Fruit fly (Drosophila melanogaster) whole organism, embryonic: ENCODE measurements around the gene Tsen34.

Experiments
- Adf1 ChIP-seq: fragments of 200-800 bp; sonication (Bioruptor generic); IDR thresholded peaks from 2 replicates; pipeline ENCODE4 v1.3.6; 2022; ENCODE audit warnings: missing biosample characterization, missing genetic modification characterization
- BEAF-32 ChIP-seq: fragments of 200-800 bp; sonication (Bioruptor generic); optimal IDR thresholded peaks from 3 replicates; lab custom pipeline; 2017; ENCODE audit warnings: missing biosample characterization, missing genetic modification characterization, mild to moderate bottlenecking, moderate library complexity, missing genetic modification reagents
- BtbVII ChIP-seq: fragments of 200-800 bp; sonication (Bioruptor generic); optimal IDR thresholded peaks from 3 replicates; lab custom pipeline; 2017; ENCODE audit warnings: missing biosample characterization, mild to moderate bottlenecking, missing genetic modification characterization
- CG11247 ChIP-seq: fragments of 200-800 bp; sonication (Bioruptor generic); IDR thresholded peaks from 2 replicates; pipeline ENCODE4 v1.3.6; 2022; ENCODE audit warnings: missing biosample characterization, missing genetic modification characterization
- CG12071 ChIP-seq: fragments of 200-800 bp; sonication (Bioruptor generic); optimal IDR thresholded peaks from 3 replicates; lab custom pipeline; 2018; ENCODE audit warnings: missing biosample characterization, mild to moderate bottlenecking, missing genetic modification characterization
- CG13287 ChIP-seq: fragments of 200-800 bp; sonication (Bioruptor generic); IDR thresholded peaks from 2 replicates; pipeline ENCODE4 v1.3.6; 2022; ENCODE audit warnings: missing biosample characterization, missing genetic modification characterization; ENCODE audit not compliant: partially characterized antibody
- CG13775 ChIP-seq: fragments of 200-800 bp; sonication (Bioruptor generic); optimal IDR thresholded peaks from 3 replicates; lab custom pipeline; 2017; ENCODE audit warnings: missing biosample characterization, mild to moderate bottlenecking, missing genetic modification characterization
- CG15479 ChIP-seq: fragments of 200-800 bp; sonication (Bioruptor generic); optimal IDR thresholded peaks from 3 replicates; lab custom pipeline; 2019; ENCODE audit warnings: missing biosample characterization, mild to moderate bottlenecking, missing genetic modification characterization, moderate library complexity
- CG1792 ChIP-seq: fragments of 200-800 bp; sonication (Bioruptor generic); optimal IDR thresholded peaks from 2 replicates; lab custom pipeline; 2016; ENCODE audit warnings: missing biosample characterization, missing genetic modification characterization
- CG2129 ChIP-seq: fragments of 200-800 bp; sonication (Bioruptor generic); IDR thresholded peaks from 2 replicates; pipeline ENCODE4 v1.3.6; 2022; ENCODE audit warnings: missing biosample characterization, missing genetic modification characterization; ENCODE audit not compliant: partially characterized antibody
- CG3065 ChIP-seq: fragments of 200-800 bp; sonication (Bioruptor generic); optimal IDR thresholded peaks from 2 replicates; lab custom pipeline; 2016; ENCODE audit warnings: missing biosample characterization, missing genetic modification characterization
- CG4360 ChIP-seq: fragments of 200-800 bp; sonication (Bioruptor generic); IDR thresholded peaks from 2 replicates; pipeline ENCODE4 v1.3.6; 2022; ENCODE audit warnings: missing biosample characterization, missing genetic modification characterization
- CG8478 ChIP-seq: fragments of >200 bp; optimal IDR thresholded peaks from 2 replicates; lab custom pipeline; 2018
- CkIIα-i1 ChIP-seq: fragments of 200-800 bp; sonication (Bioruptor generic); IDR thresholded peaks from 2 replicates; pipeline ENCODE4 v1.3.6; 2022; ENCODE audit warnings: missing biosample characterization, missing genetic modification characterization
- CrebB ChIP-seq: fragments of 200-800 bp; sonication (Bioruptor generic); optimal IDR thresholded peaks from 3 replicates; lab custom pipeline; 2018; ENCODE audit warnings: missing biosample characterization, mild to moderate bottlenecking, missing genetic modification characterization
- Dad ChIP-seq: fragments of 200-800 bp; sonication (Bioruptor generic); optimal IDR thresholded peaks from 3 replicates; lab custom pipeline; 2016; ENCODE audit warnings: missing biosample characterization, missing genetic modification characterization
- Dbx ChIP-seq: fragments of 200-800 bp; sonication (Bioruptor generic); IDR thresholded peaks from 3 replicates; pipeline ENCODE4 v1.3.6; 2022; ENCODE audit warnings: missing biosample characterization, missing genetic modification characterization
- Dek ChIP-seq: fragments of 200-800 bp; sonication (Bioruptor generic); optimal IDR thresholded peaks from 3 replicates; lab custom pipeline; 2019; ENCODE audit warnings: missing biosample characterization, mild to moderate bottlenecking, missing genetic modification characterization, moderate library complexity
- Fer2 ChIP-seq: fragments of 200-800 bp; sonication (Bioruptor generic); optimal IDR thresholded peaks from 2 replicates; lab custom pipeline; 2018; ENCODE audit warnings: missing biosample characterization, mild to moderate bottlenecking, missing genetic modification characterization, moderate library complexity
- Hr78 ChIP-seq, 2 experiments: fragments of 200-800 bp in 1 of 2; fragments of >200 bp in 1 of 2; sonication (Bioruptor generic) in 1 of 2; optimal IDR thresholded peaks; 2 replicates each; lab custom pipeline; 2017 to 2019; ENCODE audit warnings: missing biosample characterization in 2 of 2, missing genetic modification characterization in 2 of 2, mild to moderate bottlenecking in 1 of 2, moderate library complexity in 1 of 2
- MTF-1 ChIP-seq: fragments of 200-800 bp; sonication (Bioruptor generic); optimal IDR thresholded peaks from 2 replicates; lab custom pipeline; 2018; ENCODE audit warnings: missing biosample characterization, mild to moderate bottlenecking, missing genetic modification characterization, borderline replicate concordance
- Mes4 ChIP-seq: fragments of 200-800 bp; sonication (Bioruptor generic); optimal IDR thresholded peaks from 2 replicates; lab custom pipeline; 2016; ENCODE audit warnings: missing biosample characterization, missing genetic modification characterization
- Myb ChIP-seq: fragments of 200-800 bp; sonication (Bioruptor generic); optimal IDR thresholded peaks from 2 replicates; lab custom pipeline; 2016; ENCODE audit warnings: missing biosample characterization, missing genetic modification characterization
- Neu2 ChIP-seq: fragments of 200-800 bp; sonication (Bioruptor generic); optimal IDR thresholded peaks from 3 replicates; lab custom pipeline; 2016; ENCODE audit warnings: missing biosample characterization, missing genetic modification characterization, borderline replicate concordance
- NfI ChIP-seq: fragments of 200-800 bp; sonication (Bioruptor generic); optimal IDR thresholded peaks from 3 replicates; lab custom pipeline; 2018; ENCODE audit warnings: missing biosample characterization, mild to moderate bottlenecking, missing genetic modification characterization, moderate library complexity
- Pdp1 ChIP-seq, 2 experiments: fragments of 200-800 bp; sonication (Bioruptor generic); optimal IDR thresholded peaks; 3 replicates each; lab custom pipeline; 2016; ENCODE audit warnings: missing biosample characterization in 2 of 2, missing genetic modification characterization in 2 of 2, mild to moderate bottlenecking in 1 of 2, moderate library complexity in 1 of 2
- Sox102F ChIP-seq: fragments of 200-800 bp; sonication (Bioruptor generic); optimal IDR thresholded peaks from 2 replicates; lab custom pipeline; 2018; ENCODE audit warnings: missing biosample characterization, mild to moderate bottlenecking, missing genetic modification characterization, moderate library complexity
- TFAM ChIP-seq: fragments of 200-800 bp; sonication (Bioruptor generic); optimal IDR thresholded peaks from 2 replicates; lab custom pipeline; 2017; ENCODE audit warnings: missing biosample characterization, missing genetic modification characterization, inconsistent platforms
- Taf1 ChIP-seq: fragments of 200-800 bp; sonication (Bioruptor generic); IDR thresholded peaks from 2 replicates; pipeline ENCODE4 v1.3.6; 2022; ENCODE audit warnings: missing biosample characterization, missing genetic modification characterization
- Trl ChIP-seq, 3 experiments: fragments of >200 bp in 2 of 3; fragments of 200-800 bp in 1 of 3; sonication (Bioruptor generic) in 1 of 3; optimal IDR thresholded peaks; 2 replicates in 1 of 3; 3 replicates in 2 of 3; lab custom pipeline; 2016 to 2017; ENCODE audit warnings: missing biosample characterization in 1 of 3, missing genetic modification characterization in 1 of 3
- Xrp1 ChIP-seq: fragments of 200-800 bp; sonication (Bioruptor generic); IDR thresholded peaks from 2 replicates; pipeline ENCODE4 v1.3.6; 2022; ENCODE audit warnings: missing biosample characterization, missing genetic modification characterization
- al ChIP-seq: fragments of 200-800 bp; sonication (Bioruptor generic); IDR thresholded peaks from 2 replicates; pipeline ENCODE4 v1.3.6; 2022; ENCODE audit warnings: missing biosample characterization, missing genetic modification characterization
- bcd ChIP-seq: fragments of 200-800 bp; sonication (Bioruptor generic); optimal IDR thresholded peaks from 2 replicates; lab custom pipeline; 2017; ENCODE audit warnings: missing biosample characterization, mild to moderate bottlenecking, missing genetic modification characterization
- crc ChIP-seq: fragments of 200-800 bp; sonication (Bioruptor generic); optimal IDR thresholded peaks from 2 replicates; lab custom pipeline; 2016; ENCODE audit warnings: missing biosample characterization, missing genetic modification characterization
- dpn ChIP-seq, 2 experiments: fragments of 200-800 bp; sonication (Bioruptor generic); optimal IDR thresholded peaks; 3 replicates each; lab custom pipeline; 2016; ENCODE audit warnings: missing biosample characterization in 2 of 2, missing genetic modification characterization in 2 of 2
- dysf ChIP-seq: fragments of 200-800 bp; sonication (Bioruptor generic); IDR thresholded peaks from 3 replicates; pipeline ENCODE4 v1.3.6; 2022; ENCODE audit warnings: missing biosample characterization, missing genetic modification characterization
- eve ChIP-seq, 2 experiments: fragments of >200 bp; optimal IDR thresholded peaks; 2 replicates each; lab custom pipeline; 2017; ENCODE audit warnings: missing biosample characterization in 2 of 2, missing genetic modification characterization in 2 of 2
- kay ChIP-seq: fragments of 200-800 bp; sonication (Bioruptor generic); optimal IDR thresholded peaks from 2 replicates; lab custom pipeline; 2016; ENCODE audit warnings: missing biosample characterization, missing genetic modification characterization
- luna ChIP-seq: fragments of 200-800 bp; sonication (Bioruptor generic); optimal IDR thresholded peaks from 2 replicates; lab custom pipeline; 2016; ENCODE audit warnings: missing biosample characterization, missing genetic modification characterization
- nerfin-1 ChIP-seq: fragments of 200-800 bp; sonication (Bioruptor generic); optimal IDR thresholded peaks from 3 replicates; lab custom pipeline; 2019; ENCODE audit warnings: missing biosample characterization, mild to moderate bottlenecking, missing genetic modification characterization, moderate library complexity
- pho ChIP-seq: fragments of 200-800 bp; sonication (Bioruptor generic); optimal IDR thresholded peaks from 2 replicates; lab custom pipeline; 2016; ENCODE audit warnings: missing biosample characterization, missing genetic modification characterization
- scrt ChIP-seq: fragments of 200-800 bp; sonication (Bioruptor generic); optimal IDR thresholded peaks from 2 replicates; lab custom pipeline; 2018; ENCODE audit warnings: missing biosample characterization, mild to moderate bottlenecking, missing genetic modification characterization, moderate library complexity
- sug ChIP-seq: fragments of 200-800 bp; optimal IDR thresholded peaks from 2 replicates; lab custom pipeline; 2019; ENCODE audit warnings: missing biosample characterization, mild to moderate bottlenecking, missing genetic modification characterization, moderate library complexity
- trem ChIP-seq: fragments of 200-800 bp; optimal IDR thresholded peaks from 3 replicates; lab custom pipeline; 2019; ENCODE audit warnings: missing biosample characterization, mild to moderate bottlenecking, missing genetic modification characterization, moderate library complexity
- unpg ChIP-seq: fragments of 200-800 bp; sonication (Bioruptor generic); optimal IDR thresholded peaks from 3 replicates; lab custom pipeline; 2018; ENCODE audit warnings: missing biosample characterization, mild to moderate bottlenecking, missing genetic modification characterization, moderate library complexity
- zen ChIP-seq: fragments of 200-800 bp; sonication (Bioruptor generic); optimal IDR thresholded peaks from 3 replicates; lab custom pipeline; 2018; ENCODE audit warnings: missing biosample characterization, mild to moderate bottlenecking, missing genetic modification characterization, moderate library complexity
- zen2 ChIP-seq: fragments of 200-800 bp; sonication (Bioruptor generic); IDR thresholded peaks from 3 replicates; pipeline ENCODE4 v1.3.6; 2022; ENCODE audit warnings: missing biosample characterization, missing genetic modification characterization; ENCODE audit not compliant: partially characterized antibody

The Tsen34 gene

DNA sequence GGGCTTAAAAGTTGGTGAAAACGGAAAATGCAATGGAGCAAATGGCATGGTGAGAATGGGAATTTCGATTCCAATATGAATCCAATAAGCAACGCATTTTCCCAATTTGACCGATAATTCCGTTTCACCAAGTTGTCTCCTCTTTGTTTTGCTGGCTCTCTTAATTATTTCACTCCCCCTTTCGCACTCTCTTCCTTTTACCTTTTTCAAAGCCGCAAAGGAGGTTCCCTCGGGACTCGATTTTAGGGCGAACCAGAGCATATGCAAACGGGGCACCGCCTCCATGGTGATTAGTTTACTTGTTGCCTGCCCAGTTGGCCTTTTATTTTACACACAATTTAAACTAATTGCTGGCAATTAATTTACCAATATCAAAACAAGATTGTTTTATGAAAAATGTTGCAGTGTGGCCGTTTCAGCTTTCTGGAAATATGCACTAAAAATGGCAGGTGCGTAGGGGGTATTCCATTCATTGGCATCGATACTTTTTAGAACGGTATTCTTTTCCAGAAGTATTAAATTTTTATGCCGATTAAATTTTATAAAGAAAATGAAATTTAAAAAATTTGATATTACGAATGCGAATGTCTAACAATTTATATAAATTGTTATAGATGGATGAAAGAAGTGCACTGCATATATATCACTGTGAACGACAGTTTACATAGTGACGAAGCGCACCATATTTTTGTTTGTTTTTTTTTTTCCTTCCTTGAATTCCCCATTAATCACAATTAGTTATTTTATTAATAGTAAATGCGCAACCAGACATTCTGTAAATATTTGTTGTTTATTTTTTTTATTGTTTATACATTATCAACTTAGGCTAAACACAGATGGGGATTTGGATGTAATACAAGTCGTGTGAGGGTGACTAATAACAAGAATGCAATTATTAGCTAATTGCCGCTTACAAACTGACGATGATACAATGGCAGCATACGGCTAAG is 14.3 kb upstream of the Tsen34 start, which contains the start of gene mop (continued):
- TF ChIP-seq zen (tag; lab: Kevin White, UChicago) (peak; percentile 17), Neu2 (no peak), eve (GFP tag; optimal IDR thresholded peaks at IDR 0.05; lab: Kevin White, UChicago) (no peak), Trl (optimal IDR thresholded peaks at IDR 0.05; lab: Kevin White, UChicago) (peak; percentile 57 to 59), Trl (GFP tag; optimal IDR thresholded peaks at IDR 0.05; lab: Kevin White, UChicago) (no peak), sug (tag; lab: Kevin White, UChicago) (no peak), nerfin-1 (tag; lab: Kevin White, UChicago) (no peak), MTF-1 (GFP tag; lab: Kevin White, UChicago) (no peak), pho (GFP tag; lab: Kevin White, UChicago) (no peak), TFAM (GFP tag; lab: Kevin White, UChicago) (no peak), CG13287 (GFP tag; lab: Robert Waterston, UW) (peak; percentile 73), CG13775 (GFP tag; lab: Kevin White, UChicago) (peak; percentile 21), dysf (GFP tag; lab: Robert Waterston, UW) (peak; percentile 46; the same call in 2 of the 3 replicates), Dbx (GFP tag; lab: Robert Waterston, UW) (peak; percentile 70; the same call in 2 of the 3 replicates), BtbVII (GFP tag; lab: Kevin White, UChicago) (no peak), crc (no peak), CkIIα-i1 (no peak), Mes4 (no peak), Xrp1 (GFP tag; lab: Robert Waterston, UW) (no peak; the same call in 1 of the 2 replicates), unpg (GFP tag; lab: Kevin White, UChicago) (no peak), CG11247 (GFP tag; lab: Robert Waterston, UW) (0 out of 2 replicates have a peak, but pooled peaks have one; percentile 37), CG1792 (no peak), bcd (no peak), Taf1 (GFP tag; lab: Robert Waterston, UW) (no peak), Sox102F (no peak), CG15479 (GFP tag; lab: Kevin White, UChicago) (no peak), Hr78 (GFP tag; optimal IDR thresholded peaks at IDR 0.05; lab: Kevin White, UChicago) (no peak), zen2 (GFP tag; lab: Robert Waterston, UW) (no peak; the same call in 2 of the 3 replicates), kay (GFP tag; lab: Kevin White, UChicago) (no peak), CrebB (tag; lab: Kevin White, UChicago) (no peak), CG4360 (GFP tag; lab: Robert Waterston, UW) (no peak; the same call in 1 of the 2 replicates), BEAF-32 (GFP tag; lab: Kevin White, UChicago) (peak; percentile 62), NfI (GFP tag; lab: Kevin White, UChicago) (no peak), Myb (no peak), Pdp1 (GFP tag; optimal IDR thresholded peaks at IDR 0.05; lab: Kevin White, UChicago) (peak in 1 of 2 experiments; percentile 15), CG3065 (GFP tag; lab: Kevin White, UChicago) (no peak), CG2129 (GFP tag; lab: Robert Waterston, UW) (0 out of 2 replicates have a peak, but pooled peaks have one; percentile 28), Fer2 (tag; lab: Kevin White, UChicago) (no peak), CG8478 (lab: Kevin White, UChicago) (no peak), luna (GFP tag; lab: Kevin White, UChicago) (no peak), trem (tag; lab: Kevin White, UChicago) (peak; percentile 14), Dad (GFP tag; lab: Kevin White, UChicago) (no peak), scrt (GFP tag; lab: Kevin White, UChicago) (peak; percentile 24), CG12071 (no peak), Dek (peak; percentile 22), dpn (GFP tag; optimal IDR thresholded peaks at IDR 0.05; lab: Kevin White, UChicago) (peak; percentile 9 to 35), Adf1 (0 out of 2 replicates have a peak, but pooled peaks have one; percentile 18), al (GFP tag; lab: Robert Waterston, UW) (peak; percentile 34; the same call in 1 of the 2 replicates)
